Fruit fly (Drosophila melanogaster) whole organism, embryonic: ENCODE results near the gene TwdlC.
A peak's percentile ranks its signal among the peaks of the same experiment; 100 is the strongest.

ENCODE experiments used
- ATbp ChIP-seq: fragments of 200-800 bp; sonication (Bioruptor generic); optimal IDR thresholded peaks from 2 replicates; lab custom pipeline; 2017; ENCODE audit warnings: missing biosample characterization, mild to moderate bottlenecking, missing genetic modification characterization, missing genetic modification reagents
- CG10431 ChIP-seq: fragments of 200-800 bp; sonication (Bioruptor generic); optimal IDR thresholded peaks from 3 replicates; lab custom pipeline; 2018; ENCODE audit warnings: missing biosample characterization, mild to moderate bottlenecking, missing genetic modification characterization
- CG11504 ChIP-seq: fragments of 200-800 bp; sonication (Bioruptor generic); optimal IDR thresholded peaks from 3 replicates; lab custom pipeline; 2019; ENCODE audit warnings: missing biosample characterization, mild to moderate bottlenecking, missing genetic modification characterization, moderate library complexity
- CG12744 ChIP-seq: fragments of 200-800 bp; sonication (Bioruptor generic); optimal IDR thresholded peaks from 2 replicates; lab custom pipeline; 2016; ENCODE audit warnings: missing biosample characterization, missing genetic modification characterization
- CG14441 ChIP-seq: fragments of 200-800 bp; sonication (Bioruptor generic); IDR thresholded peaks from 2 replicates; pipeline ENCODE4 v1.3.6; 2022; ENCODE audit warnings: missing biosample characterization, missing genetic modification characterization
- CG15073 ChIP-seq: fragments of 200-800 bp; sonication (Bioruptor generic); optimal IDR thresholded peaks from 2 replicates; lab custom pipeline; 2016; ENCODE audit warnings: missing biosample characterization, missing genetic modification characterization
- CG15696 ChIP-seq: fragments of 200-800 bp; sonication (Bioruptor generic); optimal IDR thresholded peaks from 2 replicates; lab custom pipeline; 2019; ENCODE audit warnings: missing biosample characterization, mild to moderate bottlenecking, missing genetic modification characterization, moderate library complexity
- CG16779 ChIP-seq: fragments of 200-800 bp; sonication (Bioruptor generic); IDR thresholded peaks from 2 replicates; pipeline ENCODE4 v1.3.6; 2022; ENCODE audit warnings: missing biosample characterization, missing genetic modification characterization
- CG16863 ChIP-seq: fragments of 200-800 bp; sonication (Bioruptor generic); optimal IDR thresholded peaks from 3 replicates; lab custom pipeline; 2016; ENCODE audit warnings: missing biosample characterization, missing genetic modification characterization
- CG17385 ChIP-seq: fragments of 200-800 bp; sonication (Bioruptor generic); optimal IDR thresholded peaks from 3 replicates; lab custom pipeline; 2018; ENCODE audit warnings: missing biosample characterization, mild to moderate bottlenecking, missing genetic modification characterization
- CG2199 ChIP-seq: fragments of 200-800 bp; sonication (Bioruptor generic); IDR thresholded peaks from 3 replicates; pipeline ENCODE4 v1.3.6; 2022; ENCODE audit warnings: missing biosample characterization, missing genetic modification characterization
- CG3281 ChIP-seq: fragments of 200-800 bp; sonication (Bioruptor generic); optimal IDR thresholded peaks from 3 replicates; lab custom pipeline; 2017; ENCODE audit warnings: missing biosample characterization, mild to moderate bottlenecking, missing genetic modification characterization
- CG34376 ChIP-seq: fragments of 200-800 bp; sonication (Bioruptor generic); optimal IDR thresholded peaks from 2 replicates; lab custom pipeline; 2018; ENCODE audit warnings: missing biosample characterization, mild to moderate bottlenecking, missing genetic modification characterization
- CG34422 ChIP-seq: fragments of 200-800 bp; sonication (Bioruptor generic); IDR thresholded peaks from 3 replicates; pipeline ENCODE4 v1.3.6; 2022; ENCODE audit warnings: missing biosample characterization, missing genetic modification characterization
- CG3847 ChIP-seq: fragments of 200-800 bp; sonication (Bioruptor generic); IDR thresholded peaks from 2 replicates; pipeline ENCODE4 v1.3.6; 2022; ENCODE audit warnings: missing biosample characterization, missing genetic modification characterization
- CG4360 ChIP-seq: fragments of 200-800 bp; sonication (Bioruptor generic); IDR thresholded peaks from 2 replicates; pipeline ENCODE4 v1.3.6; 2022; ENCODE audit warnings: missing biosample characterization, missing genetic modification characterization
- CG6683 ChIP-seq: fragments of 200-800 bp; sonication (Bioruptor generic); optimal IDR thresholded peaks from 2 replicates; lab custom pipeline; 2017; ENCODE audit warnings: missing biosample characterization, mild to moderate bottlenecking, missing genetic modification characterization, missing genetic modification reagents
- CG6765 ChIP-seq: fragments of 200-800 bp; sonication (Bioruptor generic); optimal IDR thresholded peaks from 3 replicates; lab custom pipeline; 2017; ENCODE audit warnings: missing biosample characterization, mild to moderate bottlenecking, missing genetic modification characterization
- CG7987 ChIP-seq: fragments of 200-800 bp; sonication (Bioruptor generic); optimal IDR thresholded peaks from 2 replicates; lab custom pipeline; 2018; ENCODE audit warnings: missing biosample characterization, mild to moderate bottlenecking, missing genetic modification characterization, moderate library complexity
- CG9437 ChIP-seq: fragments of 200-800 bp; sonication (Bioruptor generic); optimal IDR thresholded peaks from 2 replicates; lab custom pipeline; 2018; ENCODE audit warnings: missing biosample characterization, mild to moderate bottlenecking, missing genetic modification characterization
- Dbx ChIP-seq: fragments of 200-800 bp; sonication (Bioruptor generic); IDR thresholded peaks from 3 replicates; pipeline ENCODE4 v1.3.6; 2022; ENCODE audit warnings: missing biosample characterization, missing genetic modification characterization
- Dll ChIP-seq: fragments of 200-800 bp; sonication (Bioruptor generic); IDR thresholded peaks from 4 replicates; pipeline ENCODE4 v1.3.6; 2022; ENCODE audit warnings: missing biosample characterization, missing genetic modification characterization; ENCODE audit not compliant: partially characterized antibody
- HLH4C ChIP-seq: fragments of 200-800 bp; sonication (Bioruptor generic); IDR thresholded peaks from 3 replicates; pipeline ENCODE4 v1.3.6; 2022; ENCODE audit warnings: missing biosample characterization, missing genetic modification characterization; ENCODE audit not compliant: partially characterized antibody
- Hand ChIP-seq: fragments of 200-800 bp; sonication (Bioruptor generic); optimal IDR thresholded peaks from 2 replicates; lab custom pipeline; 2017; ENCODE audit warnings: mild to moderate bottlenecking, missing biosample characterization, missing genetic modification reagents, missing genetic modification characterization
- HmgD ChIP-seq: fragments of 200-800 bp; sonication (Bioruptor generic); optimal IDR thresholded peaks from 3 replicates; lab custom pipeline; 2016; ENCODE audit warnings: missing biosample characterization, missing genetic modification characterization
- Hmr ChIP-seq: fragments of 200-800 bp; sonication (Bioruptor generic); optimal IDR thresholded peaks from 3 replicates; lab custom pipeline; 2017; ENCODE audit warnings: mild to moderate bottlenecking, missing biosample characterization, missing genetic modification reagents, missing genetic modification characterization
- Jarid2 ChIP-seq: fragments of 200-800 bp; sonication (Bioruptor generic); optimal IDR thresholded peaks from 3 replicates; lab custom pipeline; 2017; ENCODE audit warnings: mild to moderate bottlenecking, missing biosample characterization, missing genetic modification reagents, missing genetic modification characterization
- MTF-1 ChIP-seq: fragments of 200-800 bp; sonication (Bioruptor generic); optimal IDR thresholded peaks from 2 replicates; lab custom pipeline; 2018; ENCODE audit warnings: missing biosample characterization, mild to moderate bottlenecking, missing genetic modification characterization, borderline replicate concordance
- Med ChIP-seq: fragments of 200-800 bp; sonication (Bioruptor generic); peaks from one replicate; lab custom pipeline; 2016; ENCODE audit warnings: missing biosample characterization, missing genetic modification characterization, mild to moderate bottlenecking, inconsistent platforms, moderate library complexity
- NFAT ChIP-seq: fragments of 200-800 bp; sonication (Bioruptor generic); IDR thresholded peaks from 2 replicates; pipeline ENCODE4 v1.3.6; 2022; ENCODE audit warnings: missing biosample characterization, missing genetic modification characterization
- Scr ChIP-seq: fragments of 200-800 bp; sonication (Bioruptor generic); IDR thresholded peaks from 2 replicates; pipeline ENCODE4 v1.3.6; 2022; ENCODE audit warnings: missing biosample characterization, missing genetic modification characterization; ENCODE audit not compliant: partially characterized antibody
- Six4 ChIP-seq: fragments of 200-800 bp; sonication (Bioruptor generic); optimal IDR thresholded peaks from 2 replicates; lab custom pipeline; 2016; ENCODE audit warnings: missing biosample characterization, missing genetic modification characterization
- TFAM ChIP-seq: fragments of 200-800 bp; sonication (Bioruptor generic); optimal IDR thresholded peaks from 2 replicates; lab custom pipeline; 2017; ENCODE audit warnings: missing biosample characterization, missing genetic modification characterization, inconsistent platforms
- abd-A ChIP-seq: fragments of 200-800 bp; sonication (Bioruptor generic); optimal IDR thresholded peaks from 3 replicates; lab custom pipeline; 2019; ENCODE audit warnings: missing biosample characterization, mild to moderate bottlenecking, missing genetic modification characterization, moderate library complexity
- ase ChIP-seq: fragments of 200-800 bp; sonication (Bioruptor generic); IDR thresholded peaks from 3 replicates; pipeline ENCODE4 v1.3.6; 2022; ENCODE audit warnings: missing biosample characterization, missing genetic modification characterization
- bbx ChIP-seq: fragments of 200-800 bp; sonication (Bioruptor generic); IDR thresholded peaks from 2 replicates; pipeline ENCODE4 v1.3.6; 2022; ENCODE audit warnings: missing biosample characterization, missing genetic modification characterization; ENCODE audit not compliant: partially characterized antibody
- bsh ChIP-seq, 2 experiments: fragments of 200-800 bp; sonication (Bioruptor generic); optimal IDR thresholded peaks; 2 replicates each; lab custom pipeline; 2017 to 2018; ENCODE audit warnings: mild to moderate bottlenecking in 2 of 2, missing biosample characterization in 2 of 2, missing genetic modification characterization in 2 of 2, moderate library complexity in 1 of 2
- btn ChIP-seq: fragments of 200-800 bp; sonication (Bioruptor generic); optimal IDR thresholded peaks from 2 replicates; lab custom pipeline; 2016; ENCODE audit warnings: missing biosample characterization, missing genetic modification characterization
- chm ChIP-seq: fragments of 200-800 bp; sonication (Bioruptor generic); IDR thresholded peaks from 2 replicates; pipeline ENCODE4 v1.3.6; 2022; ENCODE audit warnings: missing biosample characterization, missing genetic modification characterization
- ci ChIP-seq: fragments of 200-800 bp; sonication (Bioruptor generic); IDR thresholded peaks from 3 replicates; pipeline ENCODE4 v1.3.6; 2022; ENCODE audit warnings: missing biosample characterization, missing genetic modification characterization
- fd102C ChIP-seq: fragments of 200-800 bp; sonication (Bioruptor generic); optimal IDR thresholded peaks from 2 replicates; lab custom pipeline; 2018; ENCODE audit warnings: missing biosample characterization, mild to moderate bottlenecking, missing genetic modification characterization, moderate library complexity
- gsb ChIP-seq: fragments of 200-800 bp; sonication (Bioruptor generic); IDR thresholded peaks from 2 replicates; pipeline ENCODE4 v1.3.6; 2022; ENCODE audit warnings: missing biosample characterization, missing genetic modification characterization
- lab ChIP-seq: fragments of 200-800 bp; sonication (Bioruptor generic); optimal IDR thresholded peaks from 3 replicates; lab custom pipeline; 2017; ENCODE audit warnings: missing biosample characterization, missing genetic modification characterization, mild to moderate bottlenecking, moderate library complexity, missing genetic modification reagents
- pan ChIP-seq, 4 experiments: fragments of >200 bp in 3 of 4; fragments of 200-800 bp in 1 of 4; sonication (Bioruptor generic) in 1 of 4; optimal IDR thresholded peaks in 3 of 4; IDR thresholded peaks in 1 of 4; 2 replicates each; pipeline versions ENCODE4 v1.3.6 to Lab custom; 2017 to 2022; ENCODE audit warnings: missing biosample characterization in 2 of 4, missing genetic modification characterization in 2 of 4, mixed read lengths in 1 of 4
- schlank ChIP-seq: fragments of 200-800 bp; sonication (Bioruptor generic); optimal IDR thresholded peaks from 2 replicates; lab custom pipeline; 2018; ENCODE audit warnings: missing biosample characterization, mild to moderate bottlenecking, missing genetic modification characterization
- sd ChIP-seq: fragments of 200-800 bp; sonication (Bioruptor generic); optimal IDR thresholded peaks from 3 replicates; lab custom pipeline; 2018; ENCODE audit warnings: missing biosample characterization, mild to moderate bottlenecking, missing genetic modification characterization, moderate library complexity
- sens ChIP-seq: fragments of 200-800 bp; sonication (Bioruptor generic); peaks from one replicate; lab custom pipeline; 2016; ENCODE audit warnings: missing biosample characterization, missing genetic modification characterization
- unc-4 ChIP-seq: fragments of 200-800 bp; sonication (Bioruptor generic); IDR thresholded peaks from 2 replicates; pipeline ENCODE4 v1.3.6; 2022; ENCODE audit warnings: missing biosample characterization, missing genetic modification characterization; ENCODE audit not compliant: partially characterized antibody
- vvl ChIP-seq: fragments of 200-800 bp; sonication (Bioruptor generic); IDR thresholded peaks from 2 replicates; pipeline ENCODE4 v1.3.6; 2022; ENCODE audit warnings: missing biosample characterization, missing genetic modification characterization

The TwdlC gene

DNA sequence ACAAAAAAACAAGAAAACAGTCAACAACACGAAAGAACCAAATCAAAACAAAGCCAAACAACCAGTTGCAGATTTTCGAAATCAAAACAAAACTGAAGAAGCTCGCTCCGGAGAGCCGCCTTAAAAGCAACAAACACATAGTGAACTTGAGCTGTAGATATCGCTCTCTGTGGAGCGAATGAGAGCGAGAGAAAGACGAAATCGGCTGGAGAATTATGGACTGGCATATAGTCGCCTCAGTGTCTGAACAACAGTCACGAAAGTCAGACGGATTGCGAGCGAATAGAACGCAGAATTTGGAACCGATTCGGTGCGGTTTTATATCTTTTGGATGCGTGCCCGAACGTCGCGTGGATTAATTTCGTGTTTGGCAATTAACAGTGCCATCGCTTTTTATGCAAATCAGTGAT lies 14.3 kb upstream of the TwdlC start (continued):
- peak; percentile 88 for TF ChIP-seq Jarid2 (GFP tag; lab: Kevin White, UChicago)
- no peak for TF ChIP-seq Six4 (GFP tag; lab: Kevin White, UChicago)
- no peak for TF ChIP-seq schlank (tag; lab: Kevin White, UChicago)
- TF ChIP-seq sd (tag; lab: Kevin White, UChicago) = peak; percentile 74
- peak; percentile 39; the same call in 1 of the 2 replicates for TF ChIP-seq NFAT (GFP tag; lab: Robert Waterston, UW)
- no peak for TF ChIP-seq CG15073 (GFP tag; lab: Kevin White, UChicago)
- no peak for TF ChIP-seq CG14441 (GFP tag; lab: Robert Waterston, UW)
- peak; percentile 53; the same call in 2 of the 3 replicates for TF ChIP-seq Dbx (GFP tag; lab: Robert Waterston, UW)
- no peak for TF ChIP-seq Scr
- no peak for TF ChIP-seq CG11504 (tag; lab: Kevin White, UChicago)
- no peak for TF ChIP-seq CG3847 (GFP tag; lab: Robert Waterston, UW)
- no peak for TF ChIP-seq bbx
- TF ChIP-seq CG3281 = peak; percentile 48
- TF ChIP-seq CG6765 = peak; percentile 39
- TF ChIP-seq CG16779 (GFP tag; lab: Robert Waterston, UW) = 0 out of 2 replicates have a peak, but pooled peaks have one; percentile 39
- TF ChIP-seq gsb (GFP tag; lab: Robert Waterston, UW) = no peak
- no peak for TF ChIP-seq CG6683 (GFP tag; lab: Kevin White, UChicago)
- no peak for TF ChIP-seq CG9437 (GFP tag; lab: Kevin White, UChicago)
- TF ChIP-seq chm (GFP tag; lab: Robert Waterston, UW) = peak; percentile 57; the same call in 1 of the 2 replicates
- TF ChIP-seq HmgD (GFP tag; lab: Kevin White, UChicago) = no peak
- TF ChIP-seq CG34376 (GFP tag; lab: Kevin White, UChicago) = peak; percentile 66
- TF ChIP-seq Hmr (GFP tag; lab: Kevin White, UChicago) = peak; percentile 15
- TF ChIP-seq Dll (GFP tag; lab: Robert Waterston, UW) = 0 out of 4 replicates have a peak, but pooled peaks have one; percentile 15
- no peak for TF ChIP-seq ATbp (GFP tag; lab: Kevin White, UChicago)
- TF ChIP-seq CG17385 (GFP tag; lab: Kevin White, UChicago) = peak; percentile 24
- peak; percentile 56 for TF ChIP-seq sens (GFP tag; lab: Kevin White, UChicago)
- no peak for TF ChIP-seq CG15696
- peak; percentile 38; the same call in 1 of the 3 replicates for TF ChIP-seq ci (GFP tag; lab: Robert Waterston, UW)
- TF ChIP-seq bsh (GFP tag; optimal IDR thresholded peaks at IDR 0.05; lab: Kevin White, UChicago) = no peak
- peak; percentile 89 for TF ChIP-seq CG4360 (GFP tag; lab: Robert Waterston, UW)
- no peak for TF ChIP-seq CG12744
- TF ChIP-seq btn (GFP tag; lab: Kevin White, UChicago) = no peak
- TF ChIP-seq Med (GFP tag; lab: Kevin White, UChicago) = peak; percentile 83
- TF ChIP-seq fd102C = no peak
- peak; percentile 47 for TF ChIP-seq CG7987 (GFP tag; lab: Kevin White, UChicago)
- TF ChIP-seq vvl (GFP tag; lab: Robert Waterston, UW) = peak; percentile 84
- no peak for TF ChIP-seq TFAM (GFP tag; lab: Kevin White, UChicago)
- peak; percentile 16 for TF ChIP-seq MTF-1 (GFP tag; lab: Kevin White, UChicago)
- TF ChIP-seq CG34422 (GFP tag; lab: Robert Waterston, UW) = peak; percentile 47; the same call in 1 of the 3 replicates
- peak; percentile 57 for TF ChIP-seq abd-A
- TF ChIP-seq ase (GFP tag; lab: Robert Waterston, UW) = no peak
- TF ChIP-seq CG10431 (GFP tag; lab: Kevin White, UChicago) = peak; percentile 90
- TF ChIP-seq CG16863 (GFP tag; lab: Kevin White, UChicago) = no peak
- peak; percentile 52 for TF ChIP-seq unc-4 (GFP tag; lab: Robert Waterston, UW)
- TF ChIP-seq Hand (GFP tag; lab: Kevin White, UChicago) = no peak
- no peak for TF ChIP-seq pan (optimal IDR thresholded peaks at IDR 0.05; lab: Kevin White, UChicago)
- TF ChIP-seq pan (GFP tag; optimal IDR thresholded peaks at IDR 0.05 in 1 of 2, IDR thresholded peaks at IDR 0.05 in 1 of 2) = peak in 1 of 2 experiments; percentile 42
- TF ChIP-seq lab (GFP tag; lab: Kevin White, UChicago) = peak; percentile 65
- TF ChIP-seq HLH4C = no peak
- TF ChIP-seq CG2199 (GFP tag; lab: Robert Waterston, UW) = 0 out of 3 replicates have a peak, but pooled peaks have one; percentile 52
